Worm (Caenorhabditis elegans): ENCODE measurements around the gene lin-24.

DNA sequence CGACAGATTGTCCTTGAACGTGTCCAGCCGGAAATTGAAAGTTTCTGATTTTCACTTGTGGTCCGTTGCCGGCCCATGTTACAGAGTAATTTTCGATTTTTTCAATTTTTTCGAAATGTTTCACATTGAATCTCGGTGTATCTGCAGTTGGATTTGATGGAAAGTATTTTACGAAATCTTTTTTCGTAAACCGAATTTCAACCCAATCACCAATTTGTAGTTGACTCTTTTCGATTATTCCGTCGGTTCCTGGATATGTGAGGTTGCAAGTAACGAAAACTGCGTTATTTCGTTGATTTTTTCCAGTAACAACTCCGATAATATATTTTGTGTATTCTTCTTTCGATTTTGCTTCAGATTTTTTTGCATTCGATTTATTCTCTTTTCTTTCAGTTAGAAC, 20.3 kb downstream of the lin-24 start:
- TF ChIP-seq nhr-11 (tag; optimal IDR thresholded peaks at IDR 0.05) (no peak), ceh-28 (tag; optimal IDR thresholded peaks at IDR 0.05) (no peak), nhr-77 (tag; optimal IDR thresholded peaks at IDR 0.05) (no peak)
